Worm (Caenorhabditis elegans) whole organism, midembryonic: ENCODE measurements around the gene srlf-20.

ENCODE experiments used
- T22C8.4 ChIP-seq: fragments of 200-800 bp; sonication (Bioruptor generic); IDR thresholded peaks from 2 replicates; pipeline ENCODE4 v1.3.6; 2022; ENCODE audit warnings: missing genetic modification characterization, missing compliant biosample characterization
- cog-1 ChIP-seq: sonication (generic microtip); optimal IDR thresholded peaks from 2 replicates; lab custom pipeline; 2016; ENCODE audit warnings: missing genetic modification characterization, missing compliant biosample characterization
- flt-1 ChIP-seq: fragments of 200-800 bp; sonication (Bioruptor generic); IDR thresholded peaks from 2 replicates; pipeline ENCODE4 v1.3.6; 2022; ENCODE audit warnings: missing genetic modification characterization, missing compliant biosample characterization
- klf-2 ChIP-seq: fragments of 200-800 bp; sonication (Bioruptor generic); conservative IDR thresholded peaks from 2 replicates; pipeline ENCODE4 v1.3.6; 2022; ENCODE audit warnings: missing genetic modification reagents, missing genetic modification characterization, missing compliant biosample characterization
- med-1 ChIP-seq: sonication (generic microtip); optimal IDR thresholded peaks from 2 replicates; lab custom pipeline; 2017; ENCODE audit warnings: missing genetic modification characterization, mild to moderate bottlenecking, missing compliant biosample characterization, antibody characterized with exemption, missing genetic modification reagents; ENCODE audit not compliant: insufficient read depth
- ref-1 ChIP-seq: fragments of 200-800 bp; sonication (Bioruptor generic); conservative IDR thresholded peaks from 2 replicates; pipeline ENCODE4 v1.3.6; 2022; ENCODE audit warnings: missing genetic modification reagents, missing genetic modification characterization, missing compliant biosample characterization
- tab-1 ChIP-seq: fragments of 200-800 bp; sonication (Bioruptor generic); IDR thresholded peaks from 2 replicates; pipeline ENCODE4 v1.3.6; 2022; ENCODE audit warnings: missing genetic modification characterization, missing compliant biosample characterization
- ztf-29 ChIP-seq: fragments of 200-800 bp; sonication (Bioruptor generic); IDR thresholded peaks from 2 replicates; pipeline ENCODE4 v1.3.6; 2022; ENCODE audit warnings: missing genetic modification reagents, missing genetic modification characterization, missing compliant biosample characterization

DNA sequence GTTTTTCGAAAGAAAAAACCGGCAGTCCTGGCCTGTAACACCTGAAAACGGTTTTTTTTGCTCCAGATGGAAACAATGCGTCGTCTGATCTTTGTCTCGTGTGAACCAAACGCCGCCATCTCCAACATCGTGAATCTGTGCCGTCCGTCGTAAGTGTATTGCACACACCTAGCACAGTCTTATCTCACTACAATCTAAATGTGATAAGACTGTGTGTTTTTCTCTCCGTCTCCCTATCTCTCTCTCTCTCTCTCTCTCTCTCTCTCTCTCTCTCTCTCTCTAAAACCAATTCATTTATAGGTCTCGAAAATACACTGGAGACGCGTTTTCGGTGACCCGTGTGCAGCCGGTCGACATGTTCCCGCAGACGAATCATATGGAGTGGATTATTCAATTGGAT, 16.8 kb downstream of the srlf-20 start:
- TF ChIP-seq med-1 (no peak), cog-1 (tag; lab: Kevin White, UChicago) (no peak), flt-1 (no peak), klf-2 (GFP tag; lab: Robert Waterston, UW) (no peak), ref-1 (no peak), T22C8.4 (GFP tag; lab: Robert Waterston, UW) (no peak), ztf-29 (no peak), tab-1 (GFP tag; lab: Robert Waterston, UW) (no peak)
